Worm (Caenorhabditis elegans) whole organism, L4/young adult: ENCODE measurements around the gene tsp-8.

Experiments used
- W03F9.2 ChIP-seq: fragments of 150-350 bp; optimal IDR thresholded peaks from 2 replicates; lab custom pipeline; 2014; ENCODE audit warnings: missing biosample characterization, missing genetic modification characterization
- dao-5 ChIP-seq: sonication (generic microtip); optimal IDR thresholded peaks from 2 replicates; lab custom pipeline; 2016; ENCODE audit warnings: missing genotype, missing genetic modification characterization, moderate library complexity, missing compliant biosample characterization
- him-1 ChIP-seq: sonication (generic microtip); optimal IDR thresholded peaks from 2 replicates; lab custom pipeline; 2016; ENCODE audit warnings: missing genotype, missing genetic modification reagents, missing genetic modification characterization, missing compliant biosample characterization

tsp-8 gene

ce11 chrX:14729319-14729718 is at the start of gene tsp-8:
tsp-8 (minus strand) TSS chrX:14729503.
- TF ChIP-seq him-1 = no peak
- no peak for TF ChIP-seq W03F9.2 (tag; lab: Kevin White, UChicago)
- TF ChIP-seq dao-5 = no peak

- TF ChIP-seq dao-5 (no peak), him-1 (no peak), W03F9.2 (tag; lab: Kevin White, UChicago) (no peak)
Measured at ce11 chrX:14778112-14778511, 48.8 kb upstream of the tsp-8 start.

ce11 chrX:14776312-14776711 is 47.0 kb upstream of the tsp-8 start:
- TF ChIP-seq dao-5 (no peak), W03F9.2 (tag; lab: Kevin White, UChicago) (no peak), him-1 (no peak)

- no peak for TF ChIP-seq dao-5
- TF ChIP-seq W03F9.2 (tag; lab: Kevin White, UChicago) = no peak
- no peak for TF ChIP-seq him-1
Measured at ce11 chrX:14775222-14775621, 45.9 kb upstream of the tsp-8 start.

DNA sequence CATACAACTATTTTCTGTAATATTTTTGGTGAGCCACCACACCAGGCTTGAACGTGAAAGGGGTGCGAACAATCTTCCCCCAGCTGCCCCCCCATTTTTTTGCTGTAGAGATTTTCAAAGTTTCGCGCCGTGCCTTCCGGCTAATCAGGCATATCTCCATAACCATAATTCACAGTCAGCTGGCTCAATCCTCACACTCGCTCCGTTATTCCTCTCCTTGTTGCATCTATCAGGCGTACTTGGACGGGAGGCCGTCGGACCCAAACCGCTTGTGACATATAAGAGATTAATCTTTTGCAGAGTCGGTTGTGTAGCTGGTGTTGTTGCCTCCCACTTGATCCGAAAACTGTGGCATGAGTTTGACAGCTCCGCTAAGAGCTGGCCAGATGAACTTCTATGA is 43.9 kb upstream of the tsp-8 start, which contains the start of gene unc-3:
Gene unc-3, plus strand, starts transcription at position 301 of the 400 bp plus-strand sequence.
- TF ChIP-seq dao-5 (no peak), W03F9.2 (tag; lab: Kevin White, UChicago) (no peak), him-1 (no peak)

ce11 chrX:14771682-14772081 is 42.4 kb upstream of the tsp-8 start, which contains the start of gene Y16B4A.2:
Y16B4A.2 (minus strand) TSS chrX:14771851.
- TF ChIP-seq dao-5 = no peak
- TF ChIP-seq him-1 = no peak
- no peak for TF ChIP-seq W03F9.2 (tag; lab: Kevin White, UChicago)

DNA sequence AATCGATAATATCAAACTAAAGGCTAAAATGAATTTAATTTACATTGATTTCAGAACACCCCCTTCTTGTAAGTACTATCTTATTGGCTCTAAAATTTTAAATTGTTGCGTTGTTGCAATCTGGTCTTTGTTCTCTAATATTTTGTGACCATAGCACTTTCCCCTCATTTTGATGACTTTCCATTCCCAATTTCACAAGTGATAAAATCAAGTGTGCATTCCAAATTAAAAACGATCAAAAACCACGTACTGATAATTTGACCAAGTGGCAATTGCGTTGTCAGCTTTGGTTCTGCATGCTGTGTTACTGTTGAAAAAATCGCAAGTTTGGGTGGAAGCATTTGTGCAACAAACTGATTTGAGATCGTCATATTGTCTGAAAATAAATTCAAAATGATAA is 41.0 kb upstream of the tsp-8 start:
- TF ChIP-seq dao-5 (no peak), him-1 (no peak), W03F9.2 (tag; lab: Kevin White, UChicago) (no peak)

DNA sequence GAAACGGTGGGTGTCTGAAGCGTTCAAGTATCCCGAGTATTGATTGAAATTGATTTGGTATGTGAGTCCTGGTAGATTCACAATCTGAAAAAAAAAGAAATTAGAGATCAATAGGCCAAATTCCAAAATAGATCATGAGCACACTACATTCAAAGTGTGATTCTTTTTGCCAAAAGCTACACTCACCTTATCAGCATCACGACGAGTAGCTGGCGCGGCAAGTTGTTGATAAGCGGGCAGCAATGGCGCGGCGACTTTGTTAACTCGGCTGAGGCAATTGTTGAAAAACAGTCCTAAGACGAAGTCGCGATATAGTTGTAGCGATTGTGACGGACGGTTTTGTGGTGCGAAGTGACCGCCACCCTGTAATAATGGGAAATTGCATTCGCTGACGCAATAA is 39.7 kb upstream of the tsp-8 start:
- TF ChIP-seq W03F9.2 (tag; lab: Kevin White, UChicago) (no peak), dao-5 (no peak), him-1 (no peak)

DNA sequence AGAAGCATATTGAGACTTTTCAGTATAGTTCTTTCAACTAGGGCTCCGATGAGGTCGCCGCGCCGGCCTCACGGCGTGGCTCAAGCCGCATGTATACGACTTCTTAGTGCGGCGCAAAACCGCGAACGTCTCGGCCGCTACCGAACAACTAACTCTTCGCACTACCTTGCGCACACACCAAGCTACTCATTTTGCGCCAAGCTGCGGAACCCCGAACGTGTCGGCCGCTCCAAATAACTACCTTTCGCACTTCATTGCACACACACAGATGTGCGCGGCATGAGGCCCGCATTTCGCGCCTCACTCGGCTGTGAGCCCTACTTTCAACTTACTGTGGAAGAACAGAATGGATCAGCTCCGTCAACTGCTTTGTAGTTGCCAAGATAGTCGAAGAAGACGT is 38.5 kb upstream of the tsp-8 start:
- TF ChIP-seq dao-5 (no peak), W03F9.2 (tag; lab: Kevin White, UChicago) (no peak), him-1 (no peak)

- TF ChIP-seq him-1 = no peak
- no peak for TF ChIP-seq dao-5
- TF ChIP-seq W03F9.2 (tag; lab: Kevin White, UChicago) = no peak
Measured at ce11 chrX:14761021-14761420, 31.7 kb upstream of the tsp-8 start, which contains the start of gene C05G5.5. C05G5.5 (minus strand) TSS chrX:14761121.

DNA sequence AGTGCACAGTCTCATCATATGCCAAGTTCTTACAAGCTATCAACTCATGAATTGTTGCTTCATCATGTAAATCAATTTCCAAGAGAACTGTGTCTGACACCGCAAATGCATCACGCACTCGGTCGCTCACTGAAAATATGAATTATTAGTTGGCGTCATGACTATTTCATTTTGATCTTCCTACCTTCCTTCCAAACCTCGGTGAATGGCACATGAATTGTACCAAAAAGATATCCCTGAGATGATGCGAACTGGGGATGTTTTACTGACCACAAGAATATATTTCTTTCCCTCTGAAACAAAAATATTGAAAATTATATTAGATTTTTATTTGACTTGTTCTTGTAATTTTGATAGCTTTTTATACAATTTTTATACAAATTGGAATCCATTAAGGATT is 30.9 kb upstream of the tsp-8 start:
- no peak for TF ChIP-seq dao-5
- no peak for TF ChIP-seq him-1
- TF ChIP-seq W03F9.2 (tag; lab: Kevin White, UChicago) = no peak

DNA sequence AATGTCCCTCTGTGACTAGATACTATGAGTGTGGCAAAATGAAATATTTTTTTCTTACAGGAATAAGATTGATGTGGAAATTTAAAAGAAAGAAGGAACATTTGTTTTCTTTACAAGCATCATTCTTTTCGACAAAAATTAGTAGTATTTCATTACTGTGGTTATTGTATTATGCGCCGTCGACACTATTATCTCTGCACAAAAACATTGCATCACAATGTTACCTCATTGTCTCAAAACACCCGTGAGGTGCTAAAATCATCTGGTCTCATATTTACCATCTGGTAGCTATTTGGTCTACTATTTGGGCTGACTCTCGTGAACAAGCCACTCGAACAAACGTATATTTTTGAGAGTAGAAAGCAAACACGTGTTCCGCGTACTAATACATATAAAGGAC is 30.2 kb upstream of the tsp-8 start:
- TF ChIP-seq dao-5 = no peak
- no peak for TF ChIP-seq him-1
- no peak for TF ChIP-seq W03F9.2 (tag; lab: Kevin White, UChicago)

DNA sequence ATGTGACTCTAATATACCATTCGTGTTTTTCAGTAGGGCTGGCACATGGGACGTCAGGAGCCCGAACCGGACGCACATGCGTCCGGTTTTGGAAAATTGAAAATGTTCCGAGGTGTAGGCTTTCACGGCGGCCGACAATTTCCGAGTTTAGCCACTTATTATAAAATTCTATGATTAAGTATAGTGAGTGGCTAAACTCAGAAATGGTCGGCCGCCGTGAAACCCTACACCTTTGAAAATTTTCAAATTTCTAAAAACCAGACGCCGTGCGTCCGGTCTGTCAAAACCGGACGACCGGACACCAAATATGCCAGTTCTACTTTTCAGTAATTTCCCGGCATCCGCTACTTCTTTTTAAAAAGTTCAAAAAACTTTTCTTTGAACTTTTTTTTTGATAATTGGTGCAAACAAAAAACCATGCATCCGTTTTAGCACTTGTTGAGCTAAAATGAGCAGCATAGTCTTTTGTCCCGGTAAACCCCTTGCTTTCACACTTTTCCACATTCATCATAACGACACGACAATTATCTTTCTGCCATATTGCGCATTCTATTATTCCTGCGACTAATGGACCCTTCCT is 28.4 kb upstream of the tsp-8 start:
- TF ChIP-seq dao-5 (no peak), him-1 (no peak), W03F9.2 (tag; lab: Kevin White, UChicago) (no peak)

DNA sequence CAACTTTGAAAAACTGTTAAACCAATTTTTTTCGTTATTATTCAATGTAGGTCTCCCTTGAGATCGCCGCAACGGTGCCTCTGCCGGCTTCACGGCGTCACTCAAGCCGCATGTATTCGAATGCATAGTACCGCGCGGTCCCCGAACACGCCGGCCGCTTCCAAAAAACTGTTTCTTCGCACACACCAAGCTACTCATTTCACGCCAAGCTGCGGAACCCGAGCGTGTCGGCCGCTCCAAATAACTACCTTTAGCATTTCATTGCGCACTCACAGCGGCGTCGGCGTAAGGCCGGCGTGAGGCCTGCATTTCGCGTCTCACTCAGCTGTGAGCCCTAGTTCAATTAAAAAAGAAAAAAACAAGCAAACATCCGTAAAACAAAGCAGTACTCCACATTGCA is 27.3 kb upstream of the tsp-8 start:
- TF ChIP-seq W03F9.2 (tag; lab: Kevin White, UChicago) (no peak), dao-5 (no peak), him-1 (no peak)

DNA sequence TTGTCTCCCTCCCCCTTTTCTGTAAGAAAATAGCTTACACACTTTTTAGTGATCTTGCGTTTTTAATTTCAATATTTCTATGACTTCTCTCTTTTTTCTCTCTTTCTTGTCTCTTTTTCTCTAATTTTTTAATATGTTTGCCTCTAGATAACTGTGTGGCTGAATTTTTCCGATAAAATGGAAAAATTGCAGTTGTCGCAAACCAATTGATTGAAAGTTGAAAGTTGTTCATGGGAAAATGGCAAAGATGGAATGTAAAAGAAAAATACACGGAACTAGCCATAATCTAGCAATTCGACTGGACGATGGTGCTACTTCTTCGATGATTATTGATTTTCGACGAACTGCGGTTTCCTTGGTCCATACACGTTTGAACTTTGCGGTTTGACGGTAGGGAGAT is 26.5 kb upstream of the tsp-8 start:
- TF ChIP-seq him-1 (no peak), dao-5 (no peak), W03F9.2 (tag; lab: Kevin White, UChicago) (no peak)

- TF ChIP-seq dao-5 = no peak
- TF ChIP-seq W03F9.2 (tag; lab: Kevin White, UChicago) = peak; percentile 65
- peak; percentile 11 for TF ChIP-seq him-1
Measured at ce11 chrX:14753514-14754076, 24.3 kb upstream of the tsp-8 start, which contains the start of gene sucl-1. sucl-1 (plus strand) TSS chrX:14754026.
